Fruit fly (Drosophila melanogaster) whole organism, embryonic: ENCODE measurements around the gene CG10584.

Source experiments
- Bdp1 ChIP-seq: fragments of 200-800 bp; sonication (Bioruptor generic); optimal IDR thresholded peaks from 3 replicates; lab custom pipeline; 2016; ENCODE audit warnings: missing biosample characterization, missing genetic modification characterization
- BtbVII ChIP-seq: fragments of 200-800 bp; sonication (Bioruptor generic); optimal IDR thresholded peaks from 3 replicates; lab custom pipeline; 2017; ENCODE audit warnings: missing biosample characterization, mild to moderate bottlenecking, missing genetic modification characterization
- CG10431 ChIP-seq: fragments of 200-800 bp; sonication (Bioruptor generic); optimal IDR thresholded peaks from 3 replicates; lab custom pipeline; 2018; ENCODE audit warnings: missing biosample characterization, mild to moderate bottlenecking, missing genetic modification characterization
- CG10462 ChIP-seq: fragments of 200-800 bp; sonication (Bioruptor generic); optimal IDR thresholded peaks from 2 replicates; lab custom pipeline; 2016; ENCODE audit warnings: missing biosample characterization, missing genetic modification characterization
- CG11723 ChIP-seq: fragments of 200-800 bp; sonication (Bioruptor generic); optimal IDR thresholded peaks from 2 replicates; lab custom pipeline; 2017; ENCODE audit warnings: missing biosample characterization, mild to moderate bottlenecking, missing genetic modification characterization
- CG12391 ChIP-seq: fragments of 200-800 bp; sonication (Bioruptor generic); optimal IDR thresholded peaks from 3 replicates; lab custom pipeline; 2018; ENCODE audit warnings: missing biosample characterization, mild to moderate bottlenecking, missing genetic modification characterization, moderate library complexity
- CG12769 ChIP-seq: fragments of 200-800 bp; sonication (Bioruptor generic); optimal IDR thresholded peaks from 2 replicates; lab custom pipeline; 2019; ENCODE audit warnings: missing biosample characterization, mild to moderate bottlenecking, missing genetic modification characterization, moderate library complexity
- CG13624 ChIP-seq: fragments of 200-800 bp; sonication (Bioruptor generic); optimal IDR thresholded peaks from 2 replicates; lab custom pipeline; 2016; ENCODE audit warnings: missing biosample characterization, missing genetic modification characterization
- CG13894 ChIP-seq: fragments of 200-800 bp; sonication (Bioruptor generic); optimal IDR thresholded peaks from 3 replicates; lab custom pipeline; 2018; ENCODE audit warnings: missing biosample characterization, mild to moderate bottlenecking, missing genetic modification characterization, moderate library complexity
- CG14860 ChIP-seq: fragments of 200-800 bp; sonication (Bioruptor generic); IDR thresholded peaks from 3 replicates; pipeline ENCODE4 v1.3.6; 2022; ENCODE audit warnings: missing biosample characterization, missing genetic modification characterization; ENCODE audit not compliant: partially characterized antibody
- CG15073 ChIP-seq: fragments of 200-800 bp; sonication (Bioruptor generic); optimal IDR thresholded peaks from 2 replicates; lab custom pipeline; 2016; ENCODE audit warnings: missing biosample characterization, missing genetic modification characterization
- CG18262 ChIP-seq: fragments of 200-800 bp; optimal IDR thresholded peaks from 3 replicates; lab custom pipeline; 2019; ENCODE audit warnings: missing biosample characterization, mild to moderate bottlenecking, missing genetic modification characterization, moderate library complexity
- CG18619 ChIP-seq: fragments of 200-800 bp; sonication (Bioruptor generic); optimal IDR thresholded peaks from 3 replicates; lab custom pipeline; 2017; ENCODE audit warnings: missing biosample characterization, mild to moderate bottlenecking, missing genetic modification characterization
- CG2678 ChIP-seq: fragments of 200-800 bp; sonication (Bioruptor generic); optimal IDR thresholded peaks from 3 replicates; lab custom pipeline; 2019; ENCODE audit warnings: missing biosample characterization, mild to moderate bottlenecking, missing genetic modification characterization, moderate library complexity
- CG2875 ChIP-seq: fragments of 200-800 bp; sonication (Bioruptor generic); optimal IDR thresholded peaks from 2 replicates; lab custom pipeline; 2017; ENCODE audit warnings: missing biosample characterization, mild to moderate bottlenecking, missing genetic modification characterization, missing genetic modification reagents
- CG2889 ChIP-seq: fragments of 200-800 bp; sonication (Bioruptor generic); IDR thresholded peaks from 3 replicates; pipeline ENCODE4 v1.3.6; 2022; ENCODE audit warnings: missing biosample characterization, missing genetic modification characterization
- CG6813 ChIP-seq: fragments of 200-800 bp; sonication (Bioruptor generic); optimal IDR thresholded peaks from 2 replicates; lab custom pipeline; 2017; ENCODE audit warnings: missing biosample characterization, missing genetic modification characterization, mild to moderate bottlenecking, moderate library complexity, missing genetic modification reagents
- CG8281 ChIP-seq: fragments of 200-800 bp; sonication (Bioruptor generic); optimal IDR thresholded peaks from 2 replicates; lab custom pipeline; 2018; ENCODE audit warnings: missing biosample characterization, mild to moderate bottlenecking, missing genetic modification characterization, moderate library complexity
- CG8388 ChIP-seq: fragments of 200-800 bp; sonication (Bioruptor generic); optimal IDR thresholded peaks from 2 replicates; lab custom pipeline; 2019; ENCODE audit warnings: missing biosample characterization, mild to moderate bottlenecking, missing genetic modification characterization, moderate library complexity
- CG9817 ChIP-seq: fragments of 200-800 bp; sonication (Bioruptor generic); optimal IDR thresholded peaks from 2 replicates; lab custom pipeline; 2018; ENCODE audit warnings: missing biosample characterization, mild to moderate bottlenecking, missing genetic modification characterization, moderate library complexity
- CG9932 ChIP-seq: fragments of 200-800 bp; sonication (Bioruptor generic); IDR thresholded peaks from 2 replicates; pipeline ENCODE4 v1.3.6; 2022; ENCODE audit warnings: missing biosample characterization, missing genetic modification characterization
- Doc2 ChIP-seq: fragments of 200-800 bp; sonication (Bioruptor generic); IDR thresholded peaks from 2 replicates; pipeline ENCODE4 v1.3.6; 2022; ENCODE audit warnings: missing biosample characterization, missing genetic modification characterization
- Elba2 ChIP-seq: fragments of 200-800 bp; sonication (Bioruptor generic); optimal IDR thresholded peaks from 3 replicates; lab custom pipeline; 2016; ENCODE audit warnings: missing biosample characterization, missing genetic modification characterization
- HLHmδ ChIP-seq: fragments of 200-800 bp; sonication (Bioruptor generic); optimal IDR thresholded peaks from 2 replicates; lab custom pipeline; 2018; ENCODE audit warnings: missing biosample characterization, mild to moderate bottlenecking, missing genetic modification characterization, moderate library complexity
- Hmx ChIP-seq: fragments of 200-800 bp; sonication (Bioruptor generic); optimal IDR thresholded peaks from 2 replicates; lab custom pipeline; 2016; ENCODE audit warnings: missing biosample characterization, missing genetic modification characterization
- Meics ChIP-seq: fragments of 200-800 bp; sonication (Bioruptor generic); optimal IDR thresholded peaks from 2 replicates; lab custom pipeline; 2017; ENCODE audit warnings: missing biosample characterization, mild to moderate bottlenecking, missing genetic modification characterization
- Nf-YC ChIP-seq: fragments of 200-800 bp; optimal IDR thresholded peaks from 3 replicates; lab custom pipeline; 2019; ENCODE audit warnings: missing biosample characterization, mild to moderate bottlenecking, missing genetic modification characterization, moderate library complexity
- Oli ChIP-seq: fragments of 200-800 bp; sonication (Bioruptor generic); optimal IDR thresholded peaks from 2 replicates; lab custom pipeline; 2018; ENCODE audit warnings: missing biosample characterization, mild to moderate bottlenecking, missing genetic modification characterization, moderate library complexity
- Pdp1 ChIP-seq, 2 experiments: fragments of 200-800 bp; sonication (Bioruptor generic); optimal IDR thresholded peaks; 3 replicates each; lab custom pipeline; 2016; ENCODE audit warnings: missing biosample characterization in 2 of 2, missing genetic modification characterization in 2 of 2, mild to moderate bottlenecking in 1 of 2, moderate library complexity in 1 of 2
- Sry-δ ChIP-seq: fragments of 200-800 bp; sonication (Bioruptor generic); optimal IDR thresholded peaks from 2 replicates; lab custom pipeline; 2016; ENCODE audit warnings: missing biosample characterization, missing genetic modification characterization
- Vsx1 ChIP-seq: fragments of 200-800 bp; sonication (Bioruptor generic); optimal IDR thresholded peaks from 2 replicates; lab custom pipeline; 2017; ENCODE audit warnings: missing biosample characterization, mild to moderate bottlenecking, missing genetic modification characterization, missing genetic modification reagents
- amos ChIP-seq: fragments of 200-800 bp; sonication (Bioruptor generic); IDR thresholded peaks from 2 replicates; pipeline ENCODE4 v1.3.6; 2022; ENCODE audit warnings: missing biosample characterization, missing genetic modification characterization; ENCODE audit not compliant: partially characterized antibody
- ap ChIP-seq: fragments of 200-800 bp; sonication (Bioruptor generic); IDR thresholded peaks from 2 replicates; pipeline ENCODE4 v1.3.6; 2022; ENCODE audit warnings: missing biosample characterization, missing genetic modification characterization
- cato ChIP-seq: fragments of 200-800 bp; sonication (Bioruptor generic); optimal IDR thresholded peaks from 2 replicates; lab custom pipeline; 2016; ENCODE audit warnings: missing biosample characterization, missing genetic modification characterization, borderline replicate concordance
- chinmo ChIP-seq: fragments of 200-800 bp; sonication (Bioruptor generic); IDR thresholded peaks from 4 replicates; pipeline ENCODE4 v1.3.6; 2022; ENCODE audit warnings: missing biosample characterization, missing genetic modification characterization; ENCODE audit not compliant: partially characterized antibody
- chm ChIP-seq: fragments of 200-800 bp; sonication (Bioruptor generic); IDR thresholded peaks from 2 replicates; pipeline ENCODE4 v1.3.6; 2022; ENCODE audit warnings: missing biosample characterization, missing genetic modification characterization
- ci ChIP-seq: fragments of 200-800 bp; sonication (Bioruptor generic); IDR thresholded peaks from 3 replicates; pipeline ENCODE4 v1.3.6; 2022; ENCODE audit warnings: missing biosample characterization, missing genetic modification characterization
- da ChIP-seq: fragments of 200-800 bp; sonication (Bioruptor generic); optimal IDR thresholded peaks from 2 replicates; lab custom pipeline; 2016; ENCODE audit warnings: missing biosample characterization, missing genetic modification characterization
- dan ChIP-seq: fragments of 200-800 bp; sonication (Bioruptor generic); IDR thresholded peaks from 2 replicates; pipeline ENCODE4 v1.3.6; 2022; ENCODE audit warnings: missing biosample characterization, missing genetic modification characterization
- fd102C ChIP-seq: fragments of 200-800 bp; sonication (Bioruptor generic); optimal IDR thresholded peaks from 2 replicates; lab custom pipeline; 2018; ENCODE audit warnings: missing biosample characterization, mild to moderate bottlenecking, missing genetic modification characterization, moderate library complexity
- fd64A ChIP-seq: fragments of 200-800 bp; sonication (Bioruptor generic); optimal IDR thresholded peaks from 3 replicates; lab custom pipeline; 2018; ENCODE audit warnings: missing biosample characterization, mild to moderate bottlenecking, missing genetic modification characterization
- hth ChIP-seq: fragments of >200 bp; optimal IDR thresholded peaks from 2 replicates; lab custom pipeline; 2017; ENCODE audit warnings: inconsistent platforms
- kay ChIP-seq: fragments of 200-800 bp; sonication (Bioruptor generic); optimal IDR thresholded peaks from 2 replicates; lab custom pipeline; 2016; ENCODE audit warnings: missing biosample characterization, missing genetic modification characterization
- klu ChIP-seq: fragments of 200-800 bp; sonication (Bioruptor generic); IDR thresholded peaks from 2 replicates; pipeline ENCODE4 v1.3.6; 2022; ENCODE audit warnings: missing biosample characterization, missing genetic modification characterization
- onecut ChIP-seq: fragments of 200-800 bp; sonication (Bioruptor generic); IDR thresholded peaks from 2 replicates; pipeline ENCODE4 v1.3.6; 2022; ENCODE audit warnings: missing biosample characterization, missing genetic modification characterization
- p53 ChIP-seq: fragments of 200-800 bp; sonication (Bioruptor generic); optimal IDR thresholded peaks from 2 replicates; lab custom pipeline; 2016; ENCODE audit warnings: missing biosample characterization, missing genetic modification characterization
- pita ChIP-seq: fragments of 200-800 bp; sonication (Bioruptor generic); optimal IDR thresholded peaks from 2 replicates; lab custom pipeline; 2017; ENCODE audit warnings: missing biosample characterization, mild to moderate bottlenecking, missing genetic modification characterization
- row ChIP-seq: fragments of 200-800 bp; sonication (Bioruptor generic); IDR thresholded peaks from 3 replicates; pipeline ENCODE4 v1.3.6; 2022; ENCODE audit warnings: missing biosample characterization, missing genetic modification characterization
- sd ChIP-seq: fragments of 200-800 bp; sonication (Bioruptor generic); optimal IDR thresholded peaks from 3 replicates; lab custom pipeline; 2018; ENCODE audit warnings: missing biosample characterization, mild to moderate bottlenecking, missing genetic modification characterization, moderate library complexity
- sqz ChIP-seq: fragments of 200-800 bp; sonication (Bioruptor generic); optimal IDR thresholded peaks from 3 replicates; lab custom pipeline; 2018; ENCODE audit warnings: missing biosample characterization, mild to moderate bottlenecking, missing genetic modification characterization
- usp ChIP-seq: fragments of >200 bp; optimal IDR thresholded peaks from 2 replicates; lab custom pipeline; 2017; ENCODE audit warnings: missing biosample characterization, missing genetic modification characterization

Gene CG10584

DNA sequence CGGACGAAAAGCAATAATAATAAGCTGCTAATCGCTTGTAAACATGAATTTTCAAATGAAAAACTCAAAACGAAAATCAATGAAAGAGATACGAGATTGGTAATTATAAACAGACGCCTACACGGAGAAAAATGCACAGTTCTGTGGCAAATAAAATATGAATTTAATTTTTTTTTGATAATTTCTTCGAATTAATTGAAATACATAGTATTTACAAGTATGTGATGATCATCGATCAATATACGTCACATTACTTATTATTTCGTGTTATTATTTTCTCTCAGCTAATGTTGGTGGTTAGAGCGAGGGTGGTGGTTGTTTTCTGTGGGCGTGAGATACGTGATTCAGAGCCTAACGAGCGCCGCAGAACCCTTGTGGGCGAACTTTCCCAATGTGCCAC lies 22.6 kb upstream of the CG10584 start (continued):
- TF ChIP-seq ap (peak; percentile 69; the same call in 1 of the 2 replicates), Elba2 (no peak), Doc2 (GFP tag; lab: Robert Waterston, UW) (no peak), dan (GFP tag; lab: Robert Waterston, UW) (no peak), CG8388 (GFP tag; lab: Kevin White, UChicago) (peak; percentile 87), CG9817 (peak; percentile 44), sqz (GFP tag; lab: Kevin White, UChicago) (no peak), ci (GFP tag; lab: Robert Waterston, UW) (peak; percentile 89), CG13894 (tag; lab: Kevin White, UChicago) (no peak), Hmx (peak; percentile 23), CG9932 (GFP tag; lab: Robert Waterston, UW) (peak; percentile 48), Bdp1 (peak; percentile 49), CG18619 (GFP tag; lab: Kevin White, UChicago) (peak; percentile 52), CG15073 (no peak), Nf-YC (tag; lab: Kevin White, UChicago) (peak; percentile 11), CG10462 (GFP tag; lab: Kevin White, UChicago) (peak; percentile 52), row (GFP tag; lab: Robert Waterston, UW) (peak; percentile 84), CG13624 (GFP tag; lab: Kevin White, UChicago) (peak; percentile 68), sd (tag; lab: Kevin White, UChicago) (peak; percentile 3), CG12391 (tag; lab: Kevin White, UChicago) (peak; percentile 83), cato (peak; percentile 15), Meics (GFP tag; lab: Kevin White, UChicago) (peak; percentile 62), usp (no peak), klu (GFP tag; lab: Robert Waterston, UW) (no peak), fd102C (GFP tag; lab: Kevin White, UChicago) (no peak), Sry-δ (GFP tag; lab: Kevin White, UChicago) (peak; percentile 2), da (GFP tag; lab: Kevin White, UChicago) (no peak), kay (GFP tag; lab: Kevin White, UChicago) (peak; percentile 64), pita (GFP tag; lab: Kevin White, UChicago) (no peak), CG2889 (no peak), CG18262 (tag; lab: Kevin White, UChicago) (peak; percentile 78), onecut (peak; percentile 64), amos (GFP tag; lab: Robert Waterston, UW) (no peak), Pdp1 (GFP tag; optimal IDR thresholded peaks at IDR 0.05; lab: Kevin White, UChicago) (peak; percentile 30 to 50), CG6813 (peak; percentile 62), CG2875 (GFP tag; lab: Kevin White, UChicago) (peak; percentile 56), CG2678 (tag; lab: Kevin White, UChicago) (peak; percentile 83), CG12769 (tag; lab: Kevin White, UChicago) (peak; percentile 56), Vsx1 (GFP tag; lab: Kevin White, UChicago) (peak; percentile 77), chm (GFP tag; lab: Robert Waterston, UW) (peak; percentile 55), Oli (tag; lab: Kevin White, UChicago) (peak; percentile 80), HLHmδ (GFP tag; lab: Kevin White, UChicago) (no peak), p53 (GFP tag; lab: Kevin White, UChicago) (no peak), CG10431 (GFP tag; lab: Kevin White, UChicago) (no peak), hth (no peak), fd64A (GFP tag; lab: Kevin White, UChicago) (no peak), BtbVII (GFP tag; lab: Kevin White, UChicago) (peak; percentile 63), chinmo (GFP tag; lab: Robert Waterston, UW) (no peak), CG14860 (GFP tag; lab: Robert Waterston, UW) (no peak), CG11723 (GFP tag; lab: Kevin White, UChicago) (peak; percentile 62), CG8281 (tag; lab: Kevin White, UChicago) (peak; percentile 46)
